Fruit fly (Drosophila melanogaster): Measurements from ENCODE around the gene CG10097.

CG10097 gene

DNA sequence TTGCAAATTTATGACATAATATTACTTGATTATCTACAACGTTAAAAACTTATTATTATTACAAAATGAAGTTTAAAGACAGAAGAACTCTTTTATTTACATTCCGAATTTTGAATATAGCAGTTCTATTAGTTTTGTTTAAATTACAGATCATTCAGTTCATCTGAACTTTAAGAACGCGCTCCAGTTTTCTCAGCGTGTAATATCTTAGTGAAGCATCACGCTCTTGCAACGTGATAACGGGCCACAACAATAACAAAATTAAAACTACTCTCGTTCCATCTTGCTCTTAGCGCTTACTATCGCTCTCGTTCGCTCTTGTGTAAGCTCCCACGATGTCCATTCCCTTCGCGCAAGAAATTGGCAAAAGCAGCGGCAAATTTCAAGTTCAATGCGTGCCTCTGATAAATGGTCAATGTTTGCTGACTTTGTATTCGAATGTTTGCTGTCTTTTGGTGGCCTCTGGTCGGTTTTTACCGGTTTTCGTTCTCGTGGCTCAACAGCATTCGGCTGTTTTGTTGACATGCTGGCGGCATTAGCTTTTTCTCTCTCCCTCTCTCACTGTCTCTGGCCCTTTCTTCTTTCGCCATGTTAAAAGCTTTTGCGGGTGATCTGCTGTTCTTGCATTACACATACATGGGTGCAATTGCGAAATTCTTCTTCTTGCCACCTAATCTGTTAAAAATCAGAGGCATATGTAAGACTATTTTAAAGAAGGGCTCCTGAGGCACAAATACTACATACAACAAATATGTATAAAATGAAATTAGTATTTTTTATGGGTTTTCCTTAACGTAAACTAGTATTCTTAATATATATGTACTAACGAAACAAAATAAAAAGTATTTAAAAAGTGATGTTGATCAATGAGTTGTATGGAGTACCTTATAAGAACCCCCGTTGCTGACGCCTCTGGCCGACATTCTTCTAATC lies 47.1 kb upstream of the CG10097 start (continued):
- TF ChIP-seq CG13775 (GFP tag; optimal IDR thresholded peaks at IDR 0.05) (peak; percentile 24), CG4328 (GFP tag; optimal IDR thresholded peaks at IDR 0.05) (no peak), CG6654 (GFP tag; optimal IDR thresholded peaks at IDR 0.05) (no peak), sens (GFP tag) (peak; percentile 79), CG7556 (GFP tag; optimal IDR thresholded peaks at IDR 0.05) (peak; percentile 37), CG11504 (tag; optimal IDR thresholded peaks at IDR 0.05) (peak; percentile 58), CG6813 (GFP tag; optimal IDR thresholded peaks at IDR 0.05) (peak; percentile 6), Sox100B (GFP tag; optimal IDR thresholded peaks at IDR 0.05) (peak; percentile 17), unpg (GFP tag; optimal IDR thresholded peaks at IDR 0.05) (peak; percentile 34), CG9817 (tag; optimal IDR thresholded peaks at IDR 0.05) (peak; percentile 49), CG17361 (GFP tag; IDR thresholded peaks at IDR 0.05) (0 out of 3 replicates have a peak, but pooled peaks have one; percentile 7), CG15269 (tag; optimal IDR thresholded peaks at IDR 0.05) (peak; percentile 71), CG32532 (GFP tag; IDR thresholded peaks at IDR 0.05) (peak; percentile 45), Dip2 (GFP tag; IDR thresholded peaks at IDR 0.05) (no peak), CG18599 (GFP tag; optimal IDR thresholded peaks at IDR 0.05) (peak; percentile 67), btn (GFP tag; optimal IDR thresholded peaks at IDR 0.05) (no peak), Oli (tag; optimal IDR thresholded peaks at IDR 0.05) (peak; percentile 29), Pdp1 (GFP tag; optimal IDR thresholded peaks at IDR 0.05) (peak in 1 of 2 experiments; percentile 27), Bteb2 (GFP tag; optimal IDR thresholded peaks at IDR 0.05) (no peak), CG1832 (GFP tag; optimal IDR thresholded peaks at IDR 0.05) (peak; percentile 24), Xbp1 (GFP tag; optimal IDR thresholded peaks at IDR 0.05) (peak; percentile 8), Rfx (GFP tag; IDR thresholded peaks at IDR 0.05) (peak; percentile 44), chm (GFP tag; IDR thresholded peaks at IDR 0.05) (no peak), CG9215 (GFP tag; IDR thresholded peaks at IDR 0.05) (peak; percentile 61), Hr78 (GFP tag; optimal IDR thresholded peaks at IDR 0.05) (peak in 1 of 2 experiments; percentile 21), slbo (GFP tag; IDR thresholded peaks at IDR 0.05) (peak; percentile 51; the same call in 1 of the 2 replicates), pzg (GFP tag; optimal IDR thresholded peaks at IDR 0.05) (no peak), CG10543 (GFP tag; optimal IDR thresholded peaks at IDR 0.05) (no peak), Trl (optimal IDR thresholded peaks at IDR 0.05) (peak; percentile 15 to 76), Trl (GFP tag; optimal IDR thresholded peaks at IDR 0.05) (no peak), her (GFP tag; optimal IDR thresholded peaks at IDR 0.05) (no peak), dati (GFP tag; IDR thresholded peaks at IDR 0.05) (no peak), corto (GFP tag; optimal IDR thresholded peaks at IDR 0.05) (peak; percentile 50), CG7786 (GFP tag; optimal IDR thresholded peaks at IDR 0.05) (no peak), nom (GFP tag; optimal IDR thresholded peaks at IDR 0.05) (peak; percentile 23), CG8290 (GFP tag; optimal IDR thresholded peaks at IDR 0.05) (no peak), CG8290 (tag; optimal IDR thresholded peaks at IDR 0.05) (peak in 1 of 2 experiments; percentile 22), CG10209 (GFP tag; optimal IDR thresholded peaks at IDR 0.05) (peak; percentile 24), CG12769 (tag; optimal IDR thresholded peaks at IDR 0.05) (peak; percentile 36), CG18262 (tag; optimal IDR thresholded peaks at IDR 0.05) (peak; percentile 21), Hr51 (GFP tag; optimal IDR thresholded peaks at IDR 0.05) (peak in 1 of 2 experiments; percentile 63), Scr (GFP tag; IDR thresholded peaks at IDR 0.05; ENCODE audit: partially characterized antibody) (no peak), org-1 (GFP tag; optimal IDR thresholded peaks at IDR 0.05) (peak; percentile 3), CG13424 (tag; optimal IDR thresholded peaks at IDR 0.05) (peak; percentile 53), tap (tag; optimal IDR thresholded peaks at IDR 0.05) (peak; percentile 12), so (GFP tag; IDR thresholded peaks at IDR 0.05) (peak; percentile 7; the same call in 1 of the 3 replicates), D19B (GFP tag; optimal IDR thresholded peaks at IDR 0.05) (peak; percentile 23)
